Fruit fly (Drosophila melanogaster) ovary, adult (tissue): ENCODE data around the gene Der-1.

Experiments used
- CG17801 ChIP-seq: fragments of 200-800 bp; optimal IDR thresholded peaks from 2 replicates; lab custom pipeline; 2019; ENCODE audit warnings: missing biosample characterization, mild to moderate bottlenecking, missing genetic modification characterization, moderate library complexity; ENCODE audit not compliant: partially characterized antibody

The Der-1 gene

dm6 chr2L:2007093-2007492 is 33.3 kb downstream of the Der-1 start, which contains the start of gene CG15353:
TSS of gene CG15353 (minus strand) at chr2L:2007193.
- TF ChIP-seq CG17801 (GFP tag; lab: Kevin White, UChicago) = no peak

- TF ChIP-seq CG17801 (GFP tag; lab: Kevin White, UChicago) = no peak
Observed at dm6 chr2L:2008114-2008513, 34.4 kb downstream of the Der-1 start, which contains the start of gene Nplp4. TSS of gene Nplp4 (plus strand) at chr2L:2008414.

dm6 chr2L:2008980-2009954 is 35.5 kb downstream of the Der-1 start, which contains the start of gene CG4238:
TSS of gene CG4238 (plus strand) at chr2L:2009859.
- TF ChIP-seq CG17801 (GFP tag; lab: Kevin White, UChicago) = peak; percentile 53

dm6 chr2L:2010335-2011061 is 36.7 kb downstream of the Der-1 start:
- no peak for TF ChIP-seq CG17801 (GFP tag; lab: Kevin White, UChicago)

dm6 chr2L:2011430-2011829 is 37.7 kb downstream of the Der-1 start:
- no peak for TF ChIP-seq CG17801 (GFP tag; lab: Kevin White, UChicago)

dm6 chr2L:2013057-2013456 is 39.3 kb downstream of the Der-1 start:
- no peak for TF ChIP-seq CG17801 (GFP tag; lab: Kevin White, UChicago)

dm6 chr2L:2013836-2014434 is 40.2 kb downstream of the Der-1 start:
- TF ChIP-seq CG17801 (GFP tag; lab: Kevin White, UChicago) = no peak

dm6 chr2L:2015204-2015603 is 41.4 kb downstream of the Der-1 start:
- TF ChIP-seq CG17801 (GFP tag; lab: Kevin White, UChicago) = no peak

- no peak for TF ChIP-seq CG17801 (GFP tag; lab: Kevin White, UChicago)
Observed at dm6 chr2L:2022823-2023222, 49.1 kb downstream of the Der-1 start.
